Fruit fly (Drosophila melanogaster) whole organism, wandering third instar larva: Measurements from ENCODE around the gene Trf4-1.

Experiments used
- Abd-B ChIP-seq: fragments of >200 bp; optimal IDR thresholded peaks from 2 replicates; lab custom pipeline; 2017; ENCODE audit warnings: missing biosample characterization, missing genetic modification characterization
- CG32264 ChIP-seq: fragments of 200-800 bp; sonication (Bioruptor generic); optimal IDR thresholded peaks from 2 replicates; lab custom pipeline; 2016; ENCODE audit warnings: missing biosample characterization, missing genetic modification characterization
- Dfd ChIP-seq: fragments of >200 bp; optimal IDR thresholded peaks from 2 replicates; lab custom pipeline; 2017; ENCODE audit warnings: missing biosample characterization, missing genetic modification characterization
- Dif ChIP-seq: fragments of 200-275, 200-300 bp; sonication (Bioruptor generic); optimal IDR thresholded peaks from 2 replicates; lab custom pipeline; 2018; ENCODE audit warnings: missing biosample characterization, missing genetic modification characterization; ENCODE audit not compliant: partially characterized antibody
- Hnf4 ChIP-seq: fragments of 200-800 bp; sonication (Bioruptor generic); optimal IDR thresholded peaks from 2 replicates; lab custom pipeline; 2016; ENCODE audit warnings: missing biosample characterization, mild to moderate bottlenecking, missing genetic modification characterization
- Sp1 ChIP-seq: fragments of 200-800 bp; sonication (Bioruptor generic); optimal IDR thresholded peaks from 3 replicates; lab custom pipeline; 2019; ENCODE audit warnings: missing biosample characterization, mild to moderate bottlenecking, missing genetic modification characterization, moderate library complexity
- brk ChIP-seq: fragments of 200-800 bp; sonication (Bioruptor generic); optimal IDR thresholded peaks from 2 replicates; lab custom pipeline; 2016; ENCODE audit warnings: missing biosample characterization, mild to moderate bottlenecking, missing genetic modification characterization
- fru ChIP-seq: fragments of 200-800 bp; sonication (Bioruptor generic); optimal IDR thresholded peaks from 3 replicates; lab custom pipeline; 2016; ENCODE audit warnings: missing biosample characterization, mild to moderate bottlenecking, missing genetic modification characterization
- lola ChIP-seq: fragments of >200 bp; optimal IDR thresholded peaks from 2 replicates; lab custom pipeline; 2017; ENCODE audit warnings: missing biosample characterization, missing genetic modification characterization
- pan ChIP-seq: fragments of >200 bp; optimal IDR thresholded peaks from 2 replicates; lab custom pipeline; 2017
- psq ChIP-seq: fragments of 200-800 bp; sonication (Bioruptor generic); optimal IDR thresholded peaks from 3 replicates; lab custom pipeline; 2017; ENCODE audit warnings: missing biosample characterization, mild to moderate bottlenecking, missing genetic modification characterization, moderate library complexity
- rgr ChIP-seq: fragments of 200-800 bp; sonication (Bioruptor generic); optimal IDR thresholded peaks from 3 replicates; lab custom pipeline; 2016; ENCODE audit warnings: missing biosample characterization, mild to moderate bottlenecking, missing genetic modification characterization
- usp ChIP-seq: fragments of >200 bp; optimal IDR thresholded peaks from 2 replicates; lab custom pipeline; 2017; ENCODE audit warnings: missing biosample characterization, missing genetic modification characterization
- woc ChIP-seq: sonication (Bioruptor generic); optimal IDR thresholded peaks from 2 replicates; lab custom pipeline; 2016; ENCODE audit warnings: missing biosample characterization, mild to moderate bottlenecking, missing genetic modification characterization

DNA sequence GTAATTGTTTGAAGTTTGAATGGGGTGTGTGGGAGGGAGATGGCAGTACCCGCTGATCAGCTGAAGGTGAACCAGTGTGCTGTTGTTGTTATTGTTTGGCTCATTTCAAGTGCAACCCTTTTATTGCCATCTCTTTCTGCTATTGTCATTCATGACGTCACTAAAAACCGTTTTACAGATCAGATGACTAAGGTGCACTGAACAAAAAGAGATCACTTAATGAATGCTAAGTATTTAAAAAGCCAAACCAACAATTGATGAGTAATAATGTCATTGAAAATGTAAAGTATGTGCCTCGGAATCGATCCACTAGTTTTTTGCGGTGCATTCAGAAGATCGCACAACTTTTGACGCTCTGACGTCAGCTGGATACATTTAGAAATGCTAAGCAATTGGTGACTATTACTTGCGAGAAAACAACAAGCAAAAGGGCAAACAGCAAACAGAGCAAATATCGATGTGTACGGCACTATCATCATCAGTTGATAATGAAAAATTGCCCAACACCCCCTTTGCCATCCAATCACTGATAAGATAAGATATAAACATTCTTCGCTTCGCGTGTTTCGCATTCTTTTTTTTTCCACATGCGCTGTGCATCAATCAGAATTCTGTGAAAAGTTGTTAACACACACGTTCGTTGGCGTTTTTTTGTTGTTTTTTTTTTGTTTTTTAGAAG lies 14.7 kb downstream of the Trf4-1 start:
- TF ChIP-seq psq (GFP tag; lab: Kevin White, UChicago) (no peak), Dif (no peak), lola (GFP tag; lab: Kevin White, UChicago) (no peak), brk (GFP tag; lab: Kevin White, UChicago) (no peak), Sp1 (peak; percentile 16), pan (no peak), Abd-B (GFP tag; lab: Kevin White, UChicago) (no peak), Dfd (GFP tag; lab: Kevin White, UChicago) (no peak), fru (GFP tag; lab: Kevin White, UChicago) (peak; percentile 61), rgr (GFP tag; lab: Kevin White, UChicago) (peak; percentile 68), usp (GFP tag; lab: Kevin White, UChicago) (no peak), woc (peak; percentile 22), CG32264 (GFP tag; lab: Kevin White, UChicago) (no peak), Hnf4 (GFP tag; lab: Kevin White, UChicago) (peak; percentile 0)
